In genomic region chrV:4626344-4626743, ce11 we compare ENCODE assay signal across 3 worm cellular contexts.
TF ChIP-seq lines count a peak whose summit lies in the region.

No protein-coding gene starts in this region.

TF ChIP-seq in whole organism, L1 larva, 84 proteins besides CTCF, POLR2A, EP300 and RAD21:
- TF ChIP-seq lsy-2 (tag; optimal IDR thresholded peaks at IDR 0.05; lab: Kevin White, UChicago) (no peak), jun-1 (tag; optimal IDR thresholded peaks at IDR 0.05; lab: Kevin White, UChicago) (no peak), ces-1 (GFP tag; optimal IDR thresholded peaks at IDR 0.05; lab: Kevin White, UChicago) (no peak), rnt-1 (tag; optimal IDR thresholded peaks at IDR 0.05; lab: Kevin White, UChicago) (no peak), nhr-76 (tag; optimal IDR thresholded peaks at IDR 0.05; lab: Kevin White, UChicago) (no peak), fkh-10 (GFP tag; optimal IDR thresholded peaks at IDR 0.05; lab: Kevin White, UChicago) (peak; percentile 54)
TF ChIP-seq in whole organism, L1 larva: peak in this region for 1.

TF ChIP-seq in whole organism, L3 larva, 47 proteins besides CTCF, POLR2A, EP300 and RAD21:
- TF ChIP-seq nhr-43 (tag; optimal IDR thresholded peaks at IDR 0.05; lab: Kevin White, UChicago; ENCODE audit: poor library complexity, severe bottlenecking): no peak
- TF ChIP-seq nhr-23 (tag; optimal IDR thresholded peaks at IDR 0.05; lab: Kevin White, UChicago): no peak
- no peak for TF ChIP-seq pqm-1 (tag; optimal IDR thresholded peaks at IDR 0.05; lab: Kevin White, UChicago)
- no peak for TF ChIP-seq ZK546.5 (tag; optimal IDR thresholded peaks at IDR 0.05; lab: Kevin White, UChicago)
- peak; percentile 48 for TF ChIP-seq fkh-10 (GFP tag; optimal IDR thresholded peaks at IDR 0.05; lab: Kevin White, UChicago)
- TF ChIP-seq ceh-82 (tag; optimal IDR thresholded peaks at IDR 0.05; lab: Kevin White, UChicago): no peak

TF ChIP-seq in whole organism, L4 larva, 104 proteins besides CTCF, POLR2A, EP300 and RAD21:
- TF ChIP-seq fkh-10 (GFP tag; optimal IDR thresholded peaks at IDR 0.05; lab: Kevin White, UChicago) (peak; percentile 56), ceh-32 (tag; optimal IDR thresholded peaks at IDR 0.05; lab: Kevin White, UChicago; ENCODE audit: poor library complexity) (no peak)

Comparison
In these comparisons a context has a peak if more than half of its experiments do, and no peak if none do; other contexts are left out.
1. Of the 29 proteins assayed by ChIP-seq in both whole organism, L4 larva and whole organism, L1 larva: peak only in whole organism, L4 larva: none; only in whole organism, L1 larva: none; in both: fkh-10; in neither: 28.